Worm (Caenorhabditis elegans): ENCODE measurements around the gene Y69A2AR.1.

The Y69A2AR.1 gene

DNA sequence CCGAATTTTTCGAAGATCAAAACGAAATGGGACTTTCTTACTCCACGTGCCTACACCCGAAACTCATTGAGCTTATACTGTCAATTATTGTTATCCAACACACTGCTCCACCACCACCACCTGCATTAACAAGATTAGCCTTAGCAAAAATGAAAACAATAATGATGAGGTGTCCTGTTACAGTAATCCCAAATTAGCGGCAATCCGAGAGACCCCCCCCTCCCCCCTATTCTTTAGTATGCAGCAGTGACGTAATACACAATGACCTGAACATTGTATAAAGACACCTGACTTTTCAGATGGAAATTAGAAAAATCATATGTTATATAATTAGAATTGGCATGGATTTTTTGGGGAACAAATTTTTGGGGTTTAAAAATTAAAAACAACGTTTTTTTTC is 31.9 kb upstream of the Y69A2AR.1 start:
- TF ChIP-seq ZK337.2 (GFP tag; IDR thresholded peaks at IDR 0.05) (no peak), lin-13 (GFP tag; optimal IDR thresholded peaks at IDR 0.05) (no peak), pha-4 (GFP tag; IDR thresholded peaks at IDR 0.05) (no peak), pha-4 (tag; optimal IDR thresholded peaks at IDR 0.05) (no peak), dmd-6 (GFP tag; IDR thresholded peaks at IDR 0.05) (no peak), ceh-82 (tag; optimal IDR thresholded peaks at IDR 0.05) (no peak), jun-1 (tag; optimal IDR thresholded peaks at IDR 0.05) (no peak), hlh-11 (tag; optimal IDR thresholded peaks at IDR 0.05) (no peak), duxl-1 (tag; optimal IDR thresholded peaks at IDR 0.05; ENCODE audit: poor library complexity) (no peak), daf-16 (GFP tag; optimal IDR thresholded peaks at IDR 0.05) (no peak), daf-16 (tag; optimal IDR thresholded peaks at IDR 0.05) (no peak)

DNA sequence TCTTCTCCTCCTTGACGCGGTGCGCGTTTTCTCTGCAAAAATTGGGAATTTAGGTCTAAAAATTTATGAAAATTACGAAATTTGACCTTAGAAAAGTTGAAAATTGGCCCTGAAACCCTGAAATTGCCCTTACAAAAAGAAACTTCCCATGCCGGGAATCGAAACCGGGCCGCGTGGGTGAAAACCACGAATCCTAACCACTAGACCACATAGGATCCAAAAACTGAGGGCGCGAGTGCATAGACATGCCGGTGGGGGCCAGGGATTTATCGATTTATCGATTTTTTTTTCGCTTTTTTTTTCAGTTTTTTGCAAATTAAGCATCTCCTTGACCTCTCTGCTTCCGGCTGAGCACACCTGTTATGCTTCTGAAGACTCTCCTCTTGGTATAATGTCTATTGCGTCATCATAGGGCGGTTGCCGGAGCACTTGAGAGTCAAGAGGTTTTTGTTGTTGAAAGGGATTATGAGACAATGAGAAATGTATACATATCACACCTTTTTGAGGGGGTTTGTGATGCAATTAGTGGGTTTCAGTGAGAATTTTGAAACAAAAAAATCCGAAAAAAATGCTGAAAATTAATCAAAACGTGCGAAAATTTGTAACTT is 27.1 kb upstream of the Y69A2AR.1 start:
- TF ChIP-seq duxl-1 (tag; optimal IDR thresholded peaks at IDR 0.05; ENCODE audit: poor library complexity) (no peak), unc-130 (GFP tag; optimal IDR thresholded peaks at IDR 0.05) (peak; percentile 10), unc-62 (GFP tag; optimal IDR thresholded peaks at IDR 0.05 in 1 of 2) (no peak), unc-62 (tag; optimal IDR thresholded peaks at IDR 0.05) (no peak), sdz-12 (GFP tag; optimal IDR thresholded peaks at IDR 0.05) (peak; percentile 65), daf-12 (tag; optimal IDR thresholded peaks at IDR 0.05) (no peak), mxl-3 (GFP tag; optimal IDR thresholded peaks at IDR 0.05) (no peak), lin-1 (GFP tag; IDR thresholded peaks at IDR 0.05) (no peak), tag-97 (GFP tag; IDR thresholded peaks at IDR 0.05) (no peak), mes-2 (tag; optimal IDR thresholded peaks at IDR 0.05; ENCODE audit: poor library complexity, severe bottlenecking) (peak; percentile 66), ZK337.2 (GFP tag; IDR thresholded peaks at IDR 0.05) (peak; percentile 48; the same call in 1 of the 2 replicates), jun-1 (tag; optimal IDR thresholded peaks at IDR 0.05) (no peak), nhr-11 (tag; optimal IDR thresholded peaks at IDR 0.05) (no peak), aly-2 (tag; optimal IDR thresholded peaks at IDR 0.05) (no peak), gei-8 (GFP tag; optimal IDR thresholded peaks at IDR 0.05) (peak; percentile 58), hlh-11 (tag; optimal IDR thresholded peaks at IDR 0.05) (peak; percentile 35), ztf-7 (tag; optimal IDR thresholded peaks at IDR 0.05) (no peak), hmg-1.1 (GFP tag; IDR thresholded peaks at IDR 0.05) (peak; percentile 87), ceh-32 (tag; optimal IDR thresholded peaks at IDR 0.05; ENCODE audit: poor library complexity) (no peak), skn-1 (tag; optimal IDR thresholded peaks at IDR 0.05) (no peak), aha-1 (tag) (peak; percentile 18), fos-1 (tag; optimal IDR thresholded peaks at IDR 0.05) (no peak), rbr-2 (tag; optimal IDR thresholded peaks at IDR 0.05) (peak; percentile 22), madf-5 (GFP tag; IDR thresholded peaks at IDR 0.05) (peak; percentile 82 to 84; a peak in 2 of 4 replicates), F37D6.2 (tag; optimal IDR thresholded peaks at IDR 0.05) (peak; percentile 40), hlh-30 (tag; optimal IDR thresholded peaks at IDR 0.05; ENCODE audit: insufficient read depth) (peak; percentile 32), daf-8 (GFP tag; IDR thresholded peaks at IDR 0.05) (no peak), lir-3 (tag; optimal IDR thresholded peaks at IDR 0.05) (no peak), dve-1 (tag; optimal IDR thresholded peaks at IDR 0.05; ENCODE audit: insufficient read depth) (peak; percentile 13), mdt-29 (GFP tag; IDR thresholded peaks at IDR 0.05) (peak; percentile 40; the same call in 1 of the 2 replicates), pha-4 (GFP tag; IDR thresholded peaks at IDR 0.05) (peak; percentile 87), pha-4 (tag; optimal IDR thresholded peaks at IDR 0.05) (no peak), zfp-2 (tag; optimal IDR thresholded peaks at IDR 0.05) (no peak), ctbp-1 (GFP tag; IDR thresholded peaks at IDR 0.05) (peak; percentile 84), unc-39 (tag; optimal IDR thresholded peaks at IDR 0.05) (no peak), nhr-76 (tag; optimal IDR thresholded peaks at IDR 0.05) (no peak), hif-1 (tag; optimal IDR thresholded peaks at IDR 0.05) (no peak), zag-1 (tag; optimal IDR thresholded peaks at IDR 0.05) (no peak), ztf-11 (tag; optimal IDR thresholded peaks at IDR 0.05) (no peak), vab-7 (GFP tag; IDR thresholded peaks at IDR 0.05) (peak; percentile 78), nhr-77 (tag; optimal IDR thresholded peaks at IDR 0.05) (no peak), nhr-6 (tag; optimal IDR thresholded peaks at IDR 0.05) (no peak), lin-15B (tag; optimal IDR thresholded peaks at IDR 0.05) (no peak), lsy-2 (tag; optimal IDR thresholded peaks at IDR 0.05) (peak in 1 of 2 experiments; percentile 43)

Measured in whole organism, L4 larva.